Worm (Caenorhabditis elegans) whole organism, midembryonic: Measurements from ENCODE around the gene srdh-1.

Experiments used
- T22C8.4 ChIP-seq: fragments of 200-800 bp; sonication (Bioruptor generic); IDR thresholded peaks from 2 replicates; pipeline ENCODE4 v1.3.6; 2022; ENCODE audit warnings: missing genetic modification characterization, missing compliant biosample characterization
- cog-1 ChIP-seq: sonication (generic microtip); optimal IDR thresholded peaks from 2 replicates; lab custom pipeline; 2016; ENCODE audit warnings: missing genetic modification characterization, missing compliant biosample characterization
- flt-1 ChIP-seq: fragments of 200-800 bp; sonication (Bioruptor generic); IDR thresholded peaks from 2 replicates; pipeline ENCODE4 v1.3.6; 2022; ENCODE audit warnings: missing genetic modification characterization, missing compliant biosample characterization
- klf-2 ChIP-seq: fragments of 200-800 bp; sonication (Bioruptor generic); conservative IDR thresholded peaks from 2 replicates; pipeline ENCODE4 v1.3.6; 2022; ENCODE audit warnings: missing genetic modification reagents, missing genetic modification characterization, missing compliant biosample characterization
- med-1 ChIP-seq: sonication (generic microtip); optimal IDR thresholded peaks from 2 replicates; lab custom pipeline; 2017; ENCODE audit warnings: missing genetic modification characterization, mild to moderate bottlenecking, missing compliant biosample characterization, antibody characterized with exemption, missing genetic modification reagents; ENCODE audit not compliant: insufficient read depth
- ref-1 ChIP-seq: fragments of 200-800 bp; sonication (Bioruptor generic); conservative IDR thresholded peaks from 2 replicates; pipeline ENCODE4 v1.3.6; 2022; ENCODE audit warnings: missing genetic modification reagents, missing genetic modification characterization, missing compliant biosample characterization
- tab-1 ChIP-seq: fragments of 200-800 bp; sonication (Bioruptor generic); IDR thresholded peaks from 2 replicates; pipeline ENCODE4 v1.3.6; 2022; ENCODE audit warnings: missing genetic modification characterization, missing compliant biosample characterization
- ztf-23 ChIP-seq: fragments of 200-800 bp; sonication (Bioruptor generic); IDR thresholded peaks from 2 replicates; pipeline ENCODE4 v1.3.6; 2022; ENCODE audit warnings: missing genetic modification reagents, missing genetic modification characterization, missing compliant biosample characterization
- ztf-29 ChIP-seq: fragments of 200-800 bp; sonication (Bioruptor generic); IDR thresholded peaks from 2 replicates; pipeline ENCODE4 v1.3.6; 2022; ENCODE audit warnings: missing genetic modification reagents, missing genetic modification characterization, missing compliant biosample characterization

The srdh-1 gene

DNA sequence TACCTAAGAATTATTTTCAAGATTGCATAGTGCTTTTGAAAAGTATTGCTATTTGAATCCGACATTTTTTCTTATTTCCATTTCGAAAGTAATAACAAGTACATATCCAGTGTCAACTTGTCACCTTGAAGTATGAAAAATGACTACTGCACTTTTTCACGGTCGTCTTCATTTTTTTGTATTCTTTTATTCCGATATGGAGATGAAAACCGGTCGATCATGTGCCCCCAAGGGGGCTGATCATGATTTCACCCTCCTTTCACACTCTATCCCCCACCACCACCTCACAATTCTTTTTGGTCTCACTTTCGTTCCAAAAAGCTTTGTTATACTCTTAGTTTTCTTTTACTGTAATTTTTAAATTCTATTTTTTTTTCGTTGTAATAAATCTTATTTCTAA is 38.5 kb upstream of the srdh-1 start:
- no peak for TF ChIP-seq med-1
- no peak for TF ChIP-seq klf-2
- no peak for TF ChIP-seq tab-1
- no peak for TF ChIP-seq ref-1 (GFP tag; lab: Robert Waterston, UW)
- no peak for TF ChIP-seq ztf-23 (GFP tag; lab: Robert Waterston, UW)
- TF ChIP-seq ztf-29 (GFP tag; lab: Robert Waterston, UW): no peak
- TF ChIP-seq cog-1: no peak
- no peak for TF ChIP-seq T22C8.4 (GFP tag; lab: Robert Waterston, UW)
- TF ChIP-seq flt-1 (GFP tag; lab: Robert Waterston, UW): no peak

ce11 chrII:8226475-8226874 is 38.0 kb upstream of the srdh-1 start:
- TF ChIP-seq cog-1 (no peak), ref-1 (GFP tag; lab: Robert Waterston, UW) (no peak), flt-1 (GFP tag; lab: Robert Waterston, UW) (no peak), ztf-29 (GFP tag; lab: Robert Waterston, UW) (no peak), klf-2 (no peak), tab-1 (no peak), T22C8.4 (GFP tag; lab: Robert Waterston, UW) (no peak), med-1 (no peak), ztf-23 (GFP tag; lab: Robert Waterston, UW) (no peak)

- TF ChIP-seq cog-1 (no peak), klf-2 (no peak), med-1 (no peak), tab-1 (no peak), ztf-29 (GFP tag; lab: Robert Waterston, UW) (no peak), flt-1 (GFP tag; lab: Robert Waterston, UW) (no peak), ztf-23 (GFP tag; lab: Robert Waterston, UW) (no peak), T22C8.4 (GFP tag; lab: Robert Waterston, UW) (no peak), ref-1 (GFP tag; lab: Robert Waterston, UW) (no peak)
These were observed 33.5 kb upstream of the srdh-1 start, which contains the start of gene M110.9 for ce11 chrII:8230976-8231375. TSS of gene M110.9 (plus strand) at chrII:8231276.

DNA sequence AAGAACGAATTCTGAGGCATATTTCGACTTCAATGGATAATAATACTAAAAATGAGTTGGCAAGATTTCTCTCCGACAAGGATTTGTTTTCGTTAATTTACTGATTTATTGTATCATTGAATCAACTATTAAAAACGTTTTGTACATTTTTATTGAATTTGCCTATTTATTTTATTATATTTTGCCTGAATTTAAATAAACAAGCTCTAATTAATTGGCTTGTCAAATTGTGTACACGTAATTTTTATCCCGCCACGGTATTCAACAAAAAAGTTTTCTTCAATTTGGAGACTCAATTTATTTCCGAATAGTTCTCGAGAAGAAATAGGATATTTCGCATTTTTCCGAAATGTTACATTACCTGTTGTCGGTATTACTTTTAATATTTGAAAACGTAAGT is 32.0 kb upstream of the srdh-1 start, which contains the start of gene M110.7:
M110.7 (plus strand) TSS at position 301 of the 400 bp plus-strand sequence.
- TF ChIP-seq T22C8.4 (GFP tag; lab: Robert Waterston, UW) (no peak), ztf-29 (GFP tag; lab: Robert Waterston, UW) (no peak), klf-2 (no peak), cog-1 (no peak), flt-1 (GFP tag; lab: Robert Waterston, UW) (no peak), ref-1 (GFP tag; lab: Robert Waterston, UW) (no peak)

DNA sequence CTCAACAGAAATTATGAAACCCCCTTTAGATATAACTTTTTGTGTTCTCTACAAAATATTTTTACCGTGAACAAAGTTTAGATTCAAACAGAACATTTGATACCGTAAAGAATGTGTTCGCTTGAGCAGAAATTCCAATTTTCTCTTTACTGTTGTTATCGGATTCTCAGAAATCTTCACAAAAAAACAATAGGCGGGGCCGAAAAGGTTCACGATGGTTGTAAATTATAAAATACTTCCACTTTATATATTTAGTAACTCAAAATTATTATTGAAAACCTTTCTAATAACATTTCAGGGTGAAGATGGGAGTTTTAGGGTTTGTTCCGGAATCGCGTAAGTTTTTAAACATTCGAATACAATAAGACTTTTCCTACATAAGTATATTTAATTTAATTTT is 26.3 kb upstream of the srdh-1 start, which contains the start of gene nlp-5:
nlp-5 (plus strand) TSS at position 301 of the 400 bp plus-strand sequence.
- no peak for TF ChIP-seq flt-1 (GFP tag; lab: Robert Waterston, UW)

ce11 chrII:8246476-8246875 is 18.0 kb upstream of the srdh-1 start, which contains the start of gene F35C11.3:
TSS of gene F35C11.3 (plus strand) at chrII:8246776.
- no peak for TF ChIP-seq cog-1
- no peak for TF ChIP-seq med-1
- TF ChIP-seq ztf-23 (GFP tag; lab: Robert Waterston, UW): no peak
- no peak for TF ChIP-seq klf-2
- TF ChIP-seq T22C8.4 (GFP tag; lab: Robert Waterston, UW): no peak
- TF ChIP-seq flt-1 (GFP tag; lab: Robert Waterston, UW): no peak
- no peak for TF ChIP-seq tab-1
- no peak for TF ChIP-seq ztf-29 (GFP tag; lab: Robert Waterston, UW)
- TF ChIP-seq ref-1 (GFP tag; lab: Robert Waterston, UW): no peak

DNA sequence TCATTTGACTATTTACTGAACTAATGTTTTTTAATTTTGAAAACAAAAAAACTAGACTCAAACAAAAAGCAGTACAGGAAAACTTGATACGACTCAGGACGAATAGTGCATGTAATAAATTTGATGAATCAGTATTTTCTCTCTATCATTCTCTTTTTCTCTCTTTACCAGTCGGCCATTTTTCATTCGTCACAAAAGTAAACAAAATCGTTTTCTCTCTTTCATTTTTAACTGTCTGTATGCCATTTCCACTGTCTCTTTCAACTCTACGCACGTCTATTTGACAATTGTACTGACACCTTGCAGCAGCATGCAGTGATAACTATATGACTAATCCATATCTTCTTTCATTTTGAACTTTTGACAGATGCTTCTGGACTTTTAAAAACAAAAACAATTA is 15.7 kb upstream of the srdh-1 start, which contains the start of the genes F35C11.2 and F35C11.4:
F35C11.2 (minus strand) TSS at position 90 of the 400 bp plus-strand sequence.
F35C11.4 (plus strand) TSS at position 260 of the 400 bp plus-strand sequence.
- no peak for TF ChIP-seq cog-1
- no peak for TF ChIP-seq ref-1 (GFP tag; lab: Robert Waterston, UW)
- TF ChIP-seq med-1: no peak
- no peak for TF ChIP-seq ztf-23 (GFP tag; lab: Robert Waterston, UW)
- TF ChIP-seq T22C8.4 (GFP tag; lab: Robert Waterston, UW): no peak

DNA sequence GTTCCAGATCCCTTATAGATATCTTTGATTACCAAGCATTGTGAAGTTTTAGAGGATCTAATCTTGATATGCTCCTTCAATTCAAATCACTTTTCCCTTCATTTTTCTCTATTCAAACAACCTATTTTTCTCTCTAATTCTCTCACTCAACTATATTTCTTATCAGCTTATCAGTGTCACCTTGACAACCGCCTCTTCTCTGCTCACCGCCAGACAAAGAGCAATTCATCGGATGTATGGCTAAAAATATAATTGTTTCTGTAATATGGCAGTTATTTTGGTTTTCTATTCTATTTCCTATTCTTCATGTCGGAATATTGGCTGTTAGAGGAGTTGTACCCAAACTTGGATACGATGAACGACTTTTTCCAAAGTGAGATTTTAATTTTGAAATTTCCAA is 14.8 kb upstream of the srdh-1 start:
- TF ChIP-seq flt-1 (GFP tag; lab: Robert Waterston, UW) (no peak), cog-1 (no peak), ref-1 (GFP tag; lab: Robert Waterston, UW) (no peak), klf-2 (no peak), tab-1 (no peak), T22C8.4 (GFP tag; lab: Robert Waterston, UW) (no peak), med-1 (no peak), ztf-23 (GFP tag; lab: Robert Waterston, UW) (no peak), ztf-29 (GFP tag; lab: Robert Waterston, UW) (no peak)

DNA sequence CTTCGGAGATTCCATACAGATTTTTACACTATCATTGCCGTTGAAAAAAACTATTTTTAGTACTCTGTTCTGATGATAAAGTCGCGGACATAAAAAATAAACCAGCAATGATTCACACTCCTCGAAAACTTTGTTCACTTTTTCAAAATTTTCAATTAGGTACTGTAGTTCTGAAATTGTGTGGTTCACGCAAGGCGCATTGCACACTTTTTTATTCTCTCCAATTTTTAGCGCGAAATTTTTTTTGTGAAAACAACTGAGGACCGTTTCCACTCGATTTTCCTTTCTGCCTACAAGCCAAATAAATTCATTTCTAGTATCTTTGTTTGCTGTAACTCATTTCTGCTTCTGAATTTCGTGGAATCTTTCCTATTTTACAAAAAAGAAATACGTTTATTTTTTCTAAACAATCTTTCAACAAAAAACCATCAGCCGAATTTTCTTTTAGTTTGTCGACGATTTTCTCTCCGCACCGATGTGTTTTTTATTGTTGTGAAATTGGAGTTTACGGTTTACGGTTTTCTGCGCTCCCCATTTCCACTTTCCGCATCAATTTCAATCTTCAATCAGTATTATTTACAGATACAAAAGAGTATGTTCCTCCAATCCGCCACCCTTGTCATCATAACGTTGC is 11.2 kb upstream of the srdh-1 start, which contains the start of gene F35C11.5:
F35C11.5 (plus strand) TSS at position 584 of the 634 bp plus-strand sequence.
- TF ChIP-seq cog-1: no peak
- TF ChIP-seq med-1: no peak
- no peak for TF ChIP-seq flt-1 (GFP tag; lab: Robert Waterston, UW)

- TF ChIP-seq ref-1 (GFP tag; lab: Robert Waterston, UW): no peak
- TF ChIP-seq T22C8.4 (GFP tag; lab: Robert Waterston, UW): no peak
- no peak for TF ChIP-seq med-1
- no peak for TF ChIP-seq flt-1 (GFP tag; lab: Robert Waterston, UW)
These were observed 8.4 kb upstream of the srdh-1 start, which contains the start of gene F35C11.7 for ce11 chrII:8256013-8256412. TSS of gene F35C11.7 (plus strand) at chrII:8256313.

DNA sequence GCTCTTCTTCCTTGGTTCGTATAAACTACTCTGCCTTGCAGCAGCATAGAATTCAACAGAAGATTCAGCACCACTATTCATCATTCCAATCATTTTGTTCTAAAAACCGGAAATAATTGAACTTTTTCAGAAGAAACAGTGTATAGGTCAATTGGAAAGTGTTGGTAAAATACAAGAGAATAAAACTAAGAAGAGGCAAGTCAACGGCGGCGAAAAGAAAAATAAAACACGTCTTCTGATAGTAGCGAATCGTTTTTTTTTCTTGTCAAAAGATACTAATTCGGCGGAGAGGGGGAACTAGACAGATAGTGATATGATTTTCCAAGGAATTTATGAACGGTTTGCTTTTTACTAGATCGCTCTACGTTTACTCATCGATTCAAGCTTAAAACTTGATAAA is 5.4 kb upstream of the srdh-1 start, which contains the start of gene F35C11.6:
F35C11.6 (minus strand) TSS at position 101 of the 400 bp plus-strand sequence.
- TF ChIP-seq tab-1: no peak
- no peak for TF ChIP-seq cog-1
- TF ChIP-seq med-1: no peak
- no peak for TF ChIP-seq T22C8.4 (GFP tag; lab: Robert Waterston, UW)
- TF ChIP-seq flt-1 (GFP tag; lab: Robert Waterston, UW): no peak
- TF ChIP-seq ref-1 (GFP tag; lab: Robert Waterston, UW): no peak
- TF ChIP-seq ztf-23 (GFP tag; lab: Robert Waterston, UW): no peak
- TF ChIP-seq klf-2: no peak
- TF ChIP-seq ztf-29 (GFP tag; lab: Robert Waterston, UW): no peak
